Fruit fly (Drosophila melanogaster): ENCODE results near the gene MTA1-like.

Gene MTA1-like

DNA sequence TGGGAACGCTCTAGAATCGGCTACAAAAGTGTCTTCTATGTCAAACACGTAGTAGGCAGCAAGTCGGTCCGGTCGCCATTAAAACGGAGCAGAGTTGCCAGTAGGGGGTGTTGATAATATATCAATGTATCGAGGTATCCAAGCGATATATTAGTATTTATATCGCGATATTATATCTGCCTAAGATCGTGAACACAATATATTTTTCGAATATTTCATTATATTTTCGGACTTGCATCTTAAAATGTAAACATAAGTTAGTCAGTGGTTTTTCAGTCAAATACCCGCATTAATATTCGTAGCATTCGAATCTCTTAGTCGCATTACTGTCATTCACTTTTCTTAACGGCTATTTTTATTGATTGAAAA, 11.3 kb upstream of the MTA1-like start, which contains the start of gene CG2182:
TSS of gene CG2182 (minus strand) at position 84 of the 369 bp plus-strand sequence.
- TF ChIP-seq Sry-δ (GFP tag; optimal IDR thresholded peaks at IDR 0.05): peak; percentile 53
- no peak for TF ChIP-seq gce (GFP tag; IDR thresholded peaks at IDR 0.05)
- TF ChIP-seq D19A (tag; optimal IDR thresholded peaks at IDR 0.05): no peak
- no peak for TF ChIP-seq CG15696 (tag; optimal IDR thresholded peaks at IDR 0.05)
- no peak for TF ChIP-seq pita (GFP tag; optimal IDR thresholded peaks at IDR 0.05)
- no peak for TF ChIP-seq CG13424 (tag; optimal IDR thresholded peaks at IDR 0.05)
- TF ChIP-seq sens (GFP tag): no peak
- no peak for TF ChIP-seq Neu2 (GFP tag; optimal IDR thresholded peaks at IDR 0.05; ENCODE audit: borderline replicate concordance)
- no peak for TF ChIP-seq CG16779 (GFP tag; IDR thresholded peaks at IDR 0.05)
- no peak for TF ChIP-seq Bdp1 (GFP tag; optimal IDR thresholded peaks at IDR 0.05)
- no peak for TF ChIP-seq Xbp1 (GFP tag; optimal IDR thresholded peaks at IDR 0.05)
- no peak for TF ChIP-seq zen (tag; optimal IDR thresholded peaks at IDR 0.05)
- TF ChIP-seq ranshi (GFP tag; IDR thresholded peaks at IDR 0.05): no peak
- TF ChIP-seq CG10267 (tag; optimal IDR thresholded peaks at IDR 0.05): no peak
- TF ChIP-seq Side (GFP tag; optimal IDR thresholded peaks at IDR 0.05): no peak
- no peak for TF ChIP-seq CG3726 (GFP tag; IDR thresholded peaks at IDR 0.05)
- no peak for TF ChIP-seq CG15479 (GFP tag; optimal IDR thresholded peaks at IDR 0.05)
- TF ChIP-seq Atf-2 (GFP tag; optimal IDR thresholded peaks at IDR 0.05): no peak
- TF ChIP-seq CG9876 (GFP tag; optimal IDR thresholded peaks at IDR 0.05): no peak
- TF ChIP-seq Hmr (GFP tag; optimal IDR thresholded peaks at IDR 0.05): no peak
- TF ChIP-seq slp2 (GFP tag; optimal IDR thresholded peaks at IDR 0.05): no peak
- TF ChIP-seq dpn (GFP tag; optimal IDR thresholded peaks at IDR 0.05): peak in 1 of 2 experiments; percentile 1
- peak in 1 of 2 experiments; percentile 33 for TF ChIP-seq Pdp1 (GFP tag; optimal IDR thresholded peaks at IDR 0.05)
- TF ChIP-seq CrebB (tag; optimal IDR thresholded peaks at IDR 0.05): no peak
- TF ChIP-seq CG33213 (GFP tag; optimal IDR thresholded peaks at IDR 0.05): no peak
- TF ChIP-seq salm (tag; optimal IDR thresholded peaks at IDR 0.05): no peak
- TF ChIP-seq psq (GFP tag; optimal IDR thresholded peaks at IDR 0.05): no peak
- TF ChIP-seq CG12659 (GFP tag; optimal IDR thresholded peaks at IDR 0.05): no peak
- no peak for TF ChIP-seq ttk (GFP tag; IDR thresholded peaks at IDR 0.05)
- TF ChIP-seq Fer2 (tag; optimal IDR thresholded peaks at IDR 0.05): no peak
- TF ChIP-seq lmd (GFP tag; IDR thresholded peaks at IDR 0.05): no peak
- TF ChIP-seq HHEX (GFP tag; optimal IDR thresholded peaks at IDR 0.05): no peak
- TF ChIP-seq YL-1 (GFP tag; optimal IDR thresholded peaks at IDR 0.05): no peak
- no peak for TF ChIP-seq lab (GFP tag; optimal IDR thresholded peaks at IDR 0.05)
- peak; percentile 44 for TF ChIP-seq CG1603 (tag; optimal IDR thresholded peaks at IDR 0.05)
- TF ChIP-seq CG8944 (GFP tag; optimal IDR thresholded peaks at IDR 0.05): no peak
- TF ChIP-seq Rx (GFP tag; IDR thresholded peaks at IDR 0.05): no peak
- no peak for TF ChIP-seq Mrtf (GFP tag; IDR thresholded peaks at IDR 0.05)
- TF ChIP-seq HmgZ (tag; optimal IDR thresholded peaks at IDR 0.05): no peak
- no peak for TF ChIP-seq pan (optimal IDR thresholded peaks at IDR 0.05)
- no peak for TF ChIP-seq pan (GFP tag; optimal IDR thresholded peaks at IDR 0.05 in 1 of 2, IDR thresholded peaks at IDR 0.05 in 1 of 2)
- TF ChIP-seq TFAM (GFP tag; optimal IDR thresholded peaks at IDR 0.05): no peak
- TF ChIP-seq z (GFP tag; IDR thresholded peaks at IDR 0.05): no peak
- TF ChIP-seq fd64A (GFP tag; optimal IDR thresholded peaks at IDR 0.05): no peak
- no peak for TF ChIP-seq CG10979 (tag; optimal IDR thresholded peaks at IDR 0.05)
- TF ChIP-seq tin (GFP tag; optimal IDR thresholded peaks at IDR 0.05): no peak
- TF ChIP-seq CG6854 (GFP tag; optimal IDR thresholded peaks at IDR 0.05): no peak
- no peak for TF ChIP-seq CG15514 (GFP tag; optimal IDR thresholded peaks at IDR 0.05)
- TF ChIP-seq bowl (GFP tag; IDR thresholded peaks at IDR 0.05): no peak
- TF ChIP-seq NfI (GFP tag; optimal IDR thresholded peaks at IDR 0.05): no peak
- no peak for TF ChIP-seq lilli (GFP tag; optimal IDR thresholded peaks at IDR 0.05)
- TF ChIP-seq CG10543 (GFP tag; optimal IDR thresholded peaks at IDR 0.05): no peak
